Worm (Caenorhabditis elegans): ENCODE measurements around the gene str-129.

- TF ChIP-seq snpc-4 (tag; optimal IDR thresholded peaks at IDR 0.05), result no peak
- TF ChIP-seq ces-1 (GFP tag; optimal IDR thresholded peaks at IDR 0.05), result no peak
- TF ChIP-seq lsy-2 (tag; optimal IDR thresholded peaks at IDR 0.05), result no peak
- no peak for TF ChIP-seq hlh-1 (tag; optimal IDR thresholded peaks at IDR 0.05)
- TF ChIP-seq unc-62 (GFP tag; optimal IDR thresholded peaks at IDR 0.05), result no peak
- TF ChIP-seq nhr-76 (tag; optimal IDR thresholded peaks at IDR 0.05), result no peak
Measured at ce11 chrV:8055170-8055569, 37.1 kb downstream of the str-129 start.

Data from whole organism, mixed stage, embryonic.